Fruit fly (Drosophila melanogaster) whole organism, embryonic: ENCODE data around the gene CG14277.

ENCODE experiments used
- CG10274 ChIP-seq: fragments of 200-800 bp; sonication (Bioruptor generic); optimal IDR thresholded peaks from 3 replicates; lab custom pipeline; 2017; ENCODE audit warnings: missing biosample characterization, mild to moderate bottlenecking, missing genetic modification characterization
- CG2875 ChIP-seq: fragments of 200-800 bp; sonication (Bioruptor generic); optimal IDR thresholded peaks from 2 replicates; lab custom pipeline; 2017; ENCODE audit warnings: missing biosample characterization, mild to moderate bottlenecking, missing genetic modification characterization, missing genetic modification reagents
- D19A ChIP-seq: fragments of 200-800 bp; optimal IDR thresholded peaks from 3 replicates; lab custom pipeline; 2019; ENCODE audit warnings: missing biosample characterization, mild to moderate bottlenecking, missing genetic modification characterization, moderate library complexity
- Dll ChIP-seq: fragments of 200-800 bp; sonication (Bioruptor generic); IDR thresholded peaks from 4 replicates; pipeline ENCODE4 v1.3.6; 2022; ENCODE audit warnings: missing biosample characterization, missing genetic modification characterization; ENCODE audit not compliant: partially characterized antibody
- Gsc ChIP-seq: fragments of 200-800 bp; sonication (Bioruptor generic); IDR thresholded peaks from 2 replicates; pipeline ENCODE4 v1.3.6; 2022; ENCODE audit warnings: missing biosample characterization, missing genetic modification characterization
- ind ChIP-seq: fragments of 200-800 bp; sonication (Bioruptor generic); optimal IDR thresholded peaks from 3 replicates; lab custom pipeline; 2016; ENCODE audit warnings: missing biosample characterization, missing genetic modification characterization
- kni ChIP-seq: fragments of 200-800 bp; sonication (Bioruptor generic); optimal IDR thresholded peaks from 3 replicates; lab custom pipeline; 2017; ENCODE audit warnings: mild to moderate bottlenecking, missing biosample characterization, missing genetic modification reagents, missing genetic modification characterization
- psq ChIP-seq: fragments of 200-800 bp; sonication (Bioruptor generic); optimal IDR thresholded peaks from 2 replicates; lab custom pipeline; 2017; ENCODE audit warnings: missing biosample characterization, missing genetic modification characterization
- sna ChIP-seq: fragments of 200-800 bp; sonication (Bioruptor generic); IDR thresholded peaks from 2 replicates; pipeline ENCODE4 v1.3.6; 2022; ENCODE audit warnings: missing biosample characterization, missing genetic modification characterization; ENCODE audit not compliant: partially characterized antibody

DNA sequence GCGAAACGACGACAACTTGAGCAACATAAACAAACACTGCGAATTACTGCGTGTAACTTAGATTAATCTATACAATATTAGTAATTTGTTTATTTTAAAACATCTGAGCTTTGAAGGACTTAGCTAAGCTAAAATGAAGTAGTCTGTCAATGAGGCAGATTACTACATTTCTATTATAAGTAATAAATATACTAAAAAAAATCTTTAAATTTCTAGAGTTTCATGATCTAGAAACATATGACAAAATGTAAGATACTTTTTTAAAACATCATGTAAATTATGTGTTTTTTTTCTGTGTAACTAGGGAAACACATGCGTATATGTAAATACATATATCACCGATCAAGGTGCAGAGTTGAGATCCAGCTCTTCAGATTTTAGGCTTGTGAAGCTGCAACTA is 23.9 kb downstream of the CG14277 start:
- TF ChIP-seq D19A (tag; lab: Kevin White, UChicago) (peak; percentile 49), psq (GFP tag; lab: Kevin White, UChicago) (no peak), CG10274 (GFP tag; lab: Kevin White, UChicago) (no peak), sna (GFP tag; lab: Robert Waterston, UW) (no peak), CG2875 (GFP tag; lab: Kevin White, UChicago) (peak; percentile 45), kni (GFP tag; lab: Kevin White, UChicago) (no peak), Dll (no peak), ind (GFP tag; lab: Kevin White, UChicago) (peak; percentile 1), Gsc (GFP tag; lab: Robert Waterston, UW) (no peak)
